Worm (Caenorhabditis elegans) whole organism, L4 larva: Measurements from ENCODE around the gene sto-2.

ENCODE experiments used
- F10B5.3 ChIP-seq: sonication (generic microtip); optimal IDR thresholded peaks from 2 replicates; lab custom pipeline; 2016; ENCODE audit warnings: mild to moderate bottlenecking, missing genetic modification characterization, missing compliant biosample characterization
- F44E2.7 ChIP-seq: fragments of 200-800 bp; sonication (Bioruptor generic); IDR thresholded peaks from 2 replicates; pipeline ENCODE4 v2.1.2; 2022; ENCODE audit warnings: missing genetic modification characterization, missing compliant biosample characterization
- F49E8.2 ChIP-seq: sonication (generic microtip); optimal IDR thresholded peaks from 2 replicates; lab custom pipeline; 2016; ENCODE audit warnings: missing compliant biosample characterization, mild to moderate bottlenecking, missing genetic modification characterization, borderline replicate concordance
- T26A8.4 ChIP-seq: fragments of 200-800 bp; sonication (Bioruptor generic); IDR thresholded peaks from 2 replicates; pipeline ENCODE4 v1.3.6; 2022; ENCODE audit warnings: missing genetic modification characterization, missing compliant biosample characterization
- Y5F2A.4 ChIP-seq: fragments of 200-800 bp; sonication (Bioruptor generic); optimal IDR thresholded peaks from 2 replicates; lab custom pipeline; 2018; ENCODE audit warnings: mild to moderate bottlenecking, missing genetic modification characterization, missing compliant biosample characterization
- aha-1 ChIP-seq: fragments of 150-350 bp; peaks from one replicate; lab custom pipeline; 2014; ENCODE audit warnings: missing biosample characterization, missing genetic modification characterization
- ama-1 ChIP-seq: fragments of 150-350 bp; optimal IDR thresholded peaks from 2 replicates; lab custom pipeline; 2014; ENCODE audit warnings: inconsistent platforms, mixed read lengths
- arid-1 ChIP-seq: fragments of 200-800 bp; sonication (Bioruptor generic); conservative IDR thresholded peaks from 2 replicates; pipeline ENCODE4 v1.3.6; 2022; ENCODE audit warnings: missing genetic modification reagents, missing genetic modification characterization, missing compliant biosample characterization
- ceh-44 ChIP-seq: fragments of 200-800 bp; sonication (Bioruptor generic); IDR thresholded peaks from 2 replicates; pipeline ENCODE4 v1.3.6; 2022; ENCODE audit warnings: missing genetic modification reagents, missing genetic modification characterization, missing compliant biosample characterization
- ctbp-1 ChIP-seq: fragments of 200-800 bp; sonication (Bioruptor generic); IDR thresholded peaks from 2 replicates; pipeline ENCODE4 v1.3.6; 2022; ENCODE audit warnings: missing genetic modification reagents, missing genetic modification characterization, missing compliant biosample characterization
- daf-16 ChIP-seq, 3 experiments: sonication (generic microtip); optimal IDR thresholded peaks; 2 replicates each; lab custom pipeline; 2016 to 2017; ENCODE audit warnings: missing genetic modification characterization in 3 of 3, missing genetic modification reagents in 3 of 3, mild to moderate bottlenecking in 2 of 3, missing compliant biosample characterization in 2 of 3, missing biosample characterization in 1 of 3, moderate library complexity in 1 of 3
- daf-19 ChIP-seq: fragments of 200-800 bp; sonication (Bioruptor generic); conservative IDR thresholded peaks from 2 replicates; pipeline ENCODE4 v1.3.6; 2022; ENCODE audit warnings: missing genetic modification characterization, missing compliant biosample characterization
- dmd-6 ChIP-seq: fragments of 200-800 bp; sonication (Bioruptor generic); IDR thresholded peaks from 2 replicates; pipeline ENCODE4 v1.3.6; 2022; ENCODE audit warnings: missing genetic modification reagents, missing genetic modification characterization, missing compliant biosample characterization
- dpl-1 ChIP-seq: fragments of 150-350 bp; optimal IDR thresholded peaks from 2 replicates; lab custom pipeline; 2014; ENCODE audit warnings: missing biosample characterization, missing genetic modification reagents, missing genetic modification characterization
- egl-43 ChIP-seq: fragments of 200-800 bp; sonication (Bioruptor generic); IDR thresholded peaks from 2 replicates; pipeline ENCODE4 v1.3.6; 2022; ENCODE audit warnings: missing genetic modification reagents, missing genetic modification characterization, missing compliant biosample characterization
- fos-1 ChIP-seq: fragments of 150-350 bp; optimal IDR thresholded peaks from 2 replicates; lab custom pipeline; 2014; ENCODE audit warnings: missing biosample characterization, missing genetic modification characterization
- hlh-30 ChIP-seq: sonication (generic microtip); optimal IDR thresholded peaks from 2 replicates; lab custom pipeline; 2017; ENCODE audit warnings: antibody characterized with exemption, mild to moderate bottlenecking, missing genetic modification characterization, missing compliant biosample characterization; ENCODE audit not compliant: insufficient read depth
- jun-1 ChIP-seq: fragments of 150-350 bp; optimal IDR thresholded peaks from 2 replicates; lab custom pipeline; 2014; ENCODE audit warnings: missing biosample characterization, missing genetic modification reagents, missing genetic modification characterization
- madf-9 ChIP-seq: fragments of 200-800 bp; sonication (Bioruptor generic); conservative IDR thresholded peaks from 2 replicates; pipeline ENCODE4 v1.3.6; 2022; ENCODE audit warnings: missing genetic modification reagents, missing genetic modification characterization, missing compliant biosample characterization
- mdt-29 ChIP-seq: fragments of 200-800 bp; sonication (Bioruptor generic); IDR thresholded peaks from 2 replicates; pipeline ENCODE4 v1.3.6; 2022; ENCODE audit warnings: missing genetic modification reagents, missing genetic modification characterization, missing compliant biosample characterization
- mep-1 ChIP-seq: fragments of 150-350 bp; sonication (generic microtip); optimal IDR thresholded peaks from 3 replicates; lab custom pipeline; 2014; ENCODE audit warnings: missing biosample characterization, missing genetic modification characterization
- mes-2 ChIP-seq: sonication (generic microtip); optimal IDR thresholded peaks from 2 replicates; lab custom pipeline; 2016; ENCODE audit warnings: missing genotype, mild to moderate bottlenecking, missing genetic modification characterization, missing compliant biosample characterization; ENCODE audit not compliant: poor library complexity, severe bottlenecking
- mxl-3 ChIP-seq: fragments of 200-800 bp; sonication (Bioruptor generic); optimal IDR thresholded peaks from 2 replicates; lab custom pipeline; 2018; ENCODE audit warnings: mild to moderate bottlenecking, missing genetic modification characterization, missing compliant biosample characterization
- nhr-10 ChIP-seq: fragments of 150-350 bp; optimal IDR thresholded peaks from 2 replicates; lab custom pipeline; 2014; ENCODE audit warnings: missing biosample characterization, missing genetic modification characterization
- nhr-111 ChIP-seq: fragments of 200-800 bp; sonication (Bioruptor generic); optimal IDR thresholded peaks from 2 replicates; lab custom pipeline; 2018; ENCODE audit warnings: mild to moderate bottlenecking, missing genetic modification characterization, missing compliant biosample characterization
- nhr-25 ChIP-seq: sonication (generic microtip); optimal IDR thresholded peaks from 2 replicates; lab custom pipeline; 2017; ENCODE audit warnings: missing genetic modification characterization, mild to moderate bottlenecking, missing compliant biosample characterization, antibody characterized with exemption, moderate library complexity, borderline replicate concordance; ENCODE audit not compliant: insufficient read depth
- nhr-28 ChIP-seq: fragments of 150-350 bp; optimal IDR thresholded peaks from 2 replicates; lab custom pipeline; 2014; ENCODE audit warnings: missing biosample characterization, missing genetic modification characterization
- nhr-42 ChIP-seq: fragments of 200-800 bp; sonication (Bioruptor generic); IDR thresholded peaks from 2 replicates; pipeline ENCODE4 v1.3.6; 2022; ENCODE audit warnings: missing genetic modification characterization, missing compliant biosample characterization
- pha-4 ChIP-seq, 2 experiments: fragments of 150-350 bp in 1 of 2; fragments of 200-800 bp in 1 of 2; sonication (Bioruptor generic) in 1 of 2; IDR thresholded peaks in 1 of 2; optimal IDR thresholded peaks in 1 of 2; 2 replicates each; pipeline versions ENCODE4 v1.3.6 to Lab custom; 2014 to 2022; ENCODE audit warnings: missing genetic modification characterization in 2 of 2, missing genetic modification reagents in 2 of 2, missing biosample characterization in 1 of 2, missing compliant biosample characterization in 1 of 2
- rbr-2 ChIP-seq: sonication (generic microtip); optimal IDR thresholded peaks from 2 replicates; lab custom pipeline; 2016; ENCODE audit warnings: missing genotype, missing genetic modification characterization, missing compliant biosample characterization
- snpc-1.2 ChIP-seq: fragments of 200-800 bp; sonication (Bioruptor generic); IDR thresholded peaks from 2 replicates; pipeline ENCODE4 v1.3.6; 2022; ENCODE audit warnings: missing genetic modification reagents, missing genetic modification characterization, missing compliant biosample characterization
- spr-1 ChIP-seq: sonication (generic microtip); optimal IDR thresholded peaks from 2 replicates; lab custom pipeline; 2016; ENCODE audit warnings: mild to moderate bottlenecking, missing genetic modification characterization, missing compliant biosample characterization
- tag-97 ChIP-seq: fragments of 200-800 bp; sonication (Bioruptor generic); IDR thresholded peaks from 2 replicates; pipeline ENCODE4 v1.3.6; 2022; ENCODE audit warnings: missing genetic modification characterization, missing compliant biosample characterization
- tra-1 ChIP-seq: fragments of 200-800 bp; sonication (Bioruptor generic); IDR thresholded peaks from 2 replicates; pipeline ENCODE4 v1.3.6; 2022; ENCODE audit warnings: missing genetic modification reagents, missing genetic modification characterization, missing compliant biosample characterization
- unc-62 ChIP-seq, 3 experiments: fragments of 150-350 bp in 1 of 3; sonication (generic microtip); optimal IDR thresholded peaks in 2 of 3; peaks in 1 of 3; 1 replicate in 1 of 3; 2 replicates in 2 of 3; lab custom pipeline; 2014 to 2017; ENCODE audit warnings: missing biosample characterization in 3 of 3, missing genetic modification characterization in 3 of 3, missing genetic modification reagents in 3 of 3, missing genotype in 1 of 3
- vab-7 ChIP-seq: fragments of 200-800 bp; sonication (Bioruptor generic); IDR thresholded peaks from 2 replicates; pipeline ENCODE4 v1.3.6; 2022; ENCODE audit warnings: missing genetic modification reagents, missing genetic modification characterization, missing compliant biosample characterization
- zip-11 ChIP-seq: fragments of 200-800 bp; sonication (Bioruptor generic); IDR thresholded peaks from 2 replicates; pipeline ENCODE4 v1.3.6; 2022; ENCODE audit warnings: missing genetic modification characterization, missing compliant biosample characterization
- ztf-11 ChIP-seq: fragments of 150-350 bp; optimal IDR thresholded peaks from 2 replicates; lab custom pipeline; 2014; ENCODE audit warnings: missing biosample characterization, missing genetic modification characterization
- ztf-7 ChIP-seq: fragments of 150-350 bp; optimal IDR thresholded peaks from 2 replicates; lab custom pipeline; 2014; ENCODE audit warnings: missing biosample characterization, missing genetic modification characterization

sto-2 gene

DNA sequence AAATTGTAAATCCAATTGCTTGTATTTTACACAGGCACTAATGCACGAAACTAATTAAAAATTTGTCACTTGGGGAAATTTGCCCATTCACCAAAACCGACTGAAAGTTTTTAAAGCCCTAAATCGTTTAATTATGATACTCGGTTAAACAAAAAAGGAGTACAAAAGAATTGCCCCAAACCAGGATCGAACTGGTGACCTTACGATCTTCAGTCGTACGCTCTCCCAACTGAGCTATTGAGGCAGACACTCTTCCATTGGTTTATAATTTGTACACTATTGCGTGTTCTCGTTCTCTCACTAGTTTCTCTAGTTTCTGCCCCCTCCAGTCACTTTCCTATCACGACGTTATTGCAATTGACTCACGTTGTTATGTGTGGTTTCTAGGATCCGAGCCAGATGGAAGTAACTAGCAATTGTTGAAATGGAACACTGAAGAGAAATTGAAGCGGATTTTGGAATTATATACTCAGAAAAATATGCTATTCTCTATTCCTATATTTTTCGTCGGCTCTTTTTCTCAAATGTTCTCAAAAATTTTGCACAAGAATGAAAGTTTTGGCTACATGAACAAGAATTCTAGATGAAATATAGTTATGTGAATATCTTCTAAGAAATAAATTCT lies 3.9 kb downstream of the sto-2 start (continued):
- TF ChIP-seq ztf-7 (tag; lab: Kevin White, UChicago): peak; percentile 68
- peak; percentile 63 for TF ChIP-seq mxl-3
- peak; percentile 77 for TF ChIP-seq daf-19 (GFP tag; lab: Robert Waterston, UW)
- no peak for TF ChIP-seq zip-11 (GFP tag; lab: Robert Waterston, UW)
- TF ChIP-seq spr-1: peak; percentile 11
- no peak for TF ChIP-seq snpc-1.2 (GFP tag; lab: Robert Waterston, UW)
- TF ChIP-seq pha-4 (GFP tag; IDR thresholded peaks at IDR 0.05; lab: Robert Waterston, UW): peak; percentile 58; the same call in 1 of the 2 replicates
- no peak for TF ChIP-seq pha-4 (tag; optimal IDR thresholded peaks at IDR 0.05; lab: Kevin White, UChicago)
- TF ChIP-seq nhr-10 (tag; lab: Kevin White, UChicago): no peak
- peak; percentile 77 for TF ChIP-seq ctbp-1
- peak; percentile 98 for TF ChIP-seq aha-1
- TF ChIP-seq daf-16 (GFP tag; optimal IDR thresholded peaks at IDR 0.05; lab: Kevin White, UChicago): peak; percentile 26 to 73
- TF ChIP-seq daf-16 (tag; optimal IDR thresholded peaks at IDR 0.05; lab: Kevin White, UChicago): peak; percentile 45
- peak; percentile 42 for TF ChIP-seq hlh-30 (tag; lab: Kevin White, UChicago)
- TF ChIP-seq F44E2.7 (GFP tag; lab: Robert Waterston, UW): peak; percentile 86; the same call in 1 of the 2 replicates
- TF ChIP-seq madf-9 (GFP tag; lab: Robert Waterston, UW): peak; percentile 73
- peak; percentile 20 for TF ChIP-seq dpl-1
- TF ChIP-seq arid-1 (GFP tag; lab: Robert Waterston, UW): peak; percentile 61; the same call in 1 of the 2 replicates
- TF ChIP-seq nhr-42: peak; percentile 75; the same call in 1 of the 2 replicates
- TF ChIP-seq dmd-6 (GFP tag; lab: Robert Waterston, UW): peak; percentile 57
- no peak for TF ChIP-seq T26A8.4 (GFP tag; lab: Robert Waterston, UW)

DNA sequence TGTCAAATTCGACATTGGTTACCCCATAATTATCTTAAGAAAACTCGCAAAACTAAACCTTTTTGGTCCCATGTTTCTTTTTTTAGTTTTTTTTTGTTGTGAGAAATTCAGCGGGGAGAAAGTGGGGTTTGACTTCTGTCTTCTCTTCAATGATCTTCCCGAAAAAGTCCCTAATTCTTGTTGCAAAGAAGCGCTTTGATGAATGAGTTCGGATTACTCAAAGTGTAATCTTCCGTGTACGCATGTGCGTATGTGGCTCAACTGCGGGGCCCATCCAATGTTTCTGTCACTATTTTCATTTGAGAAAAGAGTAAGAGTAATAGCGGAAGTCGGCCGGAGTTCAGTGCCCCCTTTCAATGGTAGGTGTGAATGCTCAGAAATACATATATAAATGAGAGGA lies 12.0 kb downstream of the sto-2 start:
- no peak for TF ChIP-seq jun-1 (tag; lab: Kevin White, UChicago)
- TF ChIP-seq Y5F2A.4 (GFP tag; lab: Kevin White, UChicago): no peak
- no peak for TF ChIP-seq pha-4 (GFP tag; IDR thresholded peaks at IDR 0.05; lab: Robert Waterston, UW)
- TF ChIP-seq pha-4 (tag; optimal IDR thresholded peaks at IDR 0.05; lab: Kevin White, UChicago): no peak
- TF ChIP-seq, all 104 proteins: peak for 0

DNA sequence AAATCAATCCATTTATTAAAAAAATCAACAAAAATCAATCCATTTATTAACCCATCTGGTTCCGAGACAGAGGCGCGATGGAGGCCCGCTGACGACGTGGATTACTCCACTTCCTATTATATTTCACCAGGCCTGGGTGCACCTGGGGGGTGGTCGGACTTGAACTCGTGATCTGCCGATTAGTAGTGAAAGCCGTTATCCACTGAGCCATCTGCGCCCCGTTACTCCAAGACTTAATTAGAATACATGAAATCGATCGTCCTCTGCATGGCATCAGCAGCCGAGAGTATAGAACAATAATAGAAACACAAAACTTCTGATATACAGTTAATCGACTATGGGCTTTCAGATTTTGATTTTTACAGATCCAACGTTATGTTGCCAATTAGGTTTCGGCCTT lies 13.6 kb downstream of the sto-2 start:
- no peak for TF ChIP-seq F44E2.7 (GFP tag; lab: Robert Waterston, UW)
- no peak for TF ChIP-seq tag-97 (GFP tag; lab: Robert Waterston, UW)
- TF ChIP-seq daf-16 (GFP tag; optimal IDR thresholded peaks at IDR 0.05; lab: Kevin White, UChicago): no peak
- TF ChIP-seq daf-16 (tag; optimal IDR thresholded peaks at IDR 0.05; lab: Kevin White, UChicago): no peak
- TF ChIP-seq mep-1: no peak
- TF ChIP-seq egl-43 (GFP tag; lab: Robert Waterston, UW): 0 out of 2 replicates have a peak, but pooled peaks have one; percentile 17
- TF ChIP-seq ztf-7 (tag; lab: Kevin White, UChicago): no peak
- TF ChIP-seq mdt-29: no peak
- TF ChIP-seq rbr-2: no peak
- TF ChIP-seq nhr-28 (tag; lab: Kevin White, UChicago): no peak

ce11 chrX:5303500-5303899 lies 19.7 kb downstream of the sto-2 start, which contains the start of gene ags-3:
ags-3 (minus strand) TSS chrX:5303600.
- TF ChIP-seq ceh-44: no peak
- TF ChIP-seq F10B5.3 (tag; lab: Kevin White, UChicago): no peak
- TF ChIP-seq ama-1 (lab: Kevin White, UChicago): no peak
- no peak for TF ChIP-seq nhr-111 (GFP tag; lab: Kevin White, UChicago)
- no peak for TF ChIP-seq F49E8.2 (tag; lab: Kevin White, UChicago)
- no peak for TF ChIP-seq fos-1 (tag; lab: Kevin White, UChicago)
- TF ChIP-seq vab-7 (GFP tag; lab: Robert Waterston, UW): no peak
- no peak for TF ChIP-seq nhr-28 (tag; lab: Kevin White, UChicago)
- no peak for TF ChIP-seq unc-62 (GFP tag; optimal IDR thresholded peaks at IDR 0.05 in 1 of 2; lab: Kevin White, UChicago)
- no peak for TF ChIP-seq unc-62 (tag; optimal IDR thresholded peaks at IDR 0.05; lab: Kevin White, UChicago)
- TF ChIP-seq mes-2 (tag; lab: Kevin White, UChicago): no peak
- TF ChIP-seq tra-1: no peak
- no peak for TF ChIP-seq daf-19 (GFP tag; lab: Robert Waterston, UW)
- no peak for TF ChIP-seq ztf-11 (tag; lab: Kevin White, UChicago)
- no peak for TF ChIP-seq aha-1
- TF ChIP-seq nhr-25 (tag; lab: Kevin White, UChicago): no peak
